Worm (Caenorhabditis elegans) whole organism, young adult: ENCODE measurements around the gene glrx-21.
A peak's percentile ranks its signal among the peaks of the same experiment; 100 is the strongest.

Experiments
- C17E4.6 ChIP-seq: fragments of 200-800 bp; sonication (Bioruptor generic); IDR thresholded peaks from 2 replicates; pipeline ENCODE4 v1.3.6; 2022; ENCODE audit warnings: missing genetic modification reagents, missing genetic modification characterization, missing compliant biosample characterization
- D2030.7 ChIP-seq: fragments of 200-800 bp; sonication (Bioruptor generic); IDR thresholded peaks from 2 replicates; pipeline ENCODE4 v1.3.6; 2022; ENCODE audit warnings: missing genetic modification reagents, missing genetic modification characterization, missing compliant biosample characterization
- F57A8.1 ChIP-seq: fragments of 200-800 bp; sonication (Bioruptor generic); optimal IDR thresholded peaks from 2 replicates; lab custom pipeline; 2018; ENCODE audit warnings: mild to moderate bottlenecking, missing genetic modification characterization, moderate library complexity, missing compliant biosample characterization
- T07F8.4 ChIP-seq: sonication (generic microtip); optimal IDR thresholded peaks from 2 replicates; lab custom pipeline; 2016; ENCODE audit warnings: mild to moderate bottlenecking, missing genetic modification characterization, moderate library complexity, missing compliant biosample characterization
- T26A5.8 ChIP-seq: sonication (generic microtip); optimal IDR thresholded peaks from 2 replicates; lab custom pipeline; 2016; ENCODE audit warnings: missing genetic modification characterization, missing compliant biosample characterization
- Y53F4B.3 ChIP-seq: fragments of 200-800 bp; sonication (Bioruptor generic); IDR thresholded peaks from 2 replicates; pipeline ENCODE4 v1.3.6; 2022; ENCODE audit warnings: missing genetic modification reagents, missing genetic modification characterization, missing compliant biosample characterization
- Y56A3A.18 ChIP-seq: fragments of 200-800 bp; sonication (Bioruptor generic); IDR thresholded peaks from 2 replicates; pipeline ENCODE4 v1.3.6; 2022; ENCODE audit warnings: missing genetic modification reagents, missing genetic modification characterization, missing compliant biosample characterization
- Y95B8A.8 ChIP-seq: fragments of 200-800 bp; sonication (Bioruptor generic); IDR thresholded peaks from 2 replicates; pipeline ENCODE4 v1.3.6; 2022; ENCODE audit warnings: missing genetic modification reagents, missing genetic modification characterization, missing compliant biosample characterization
- akir-1 ChIP-seq: fragments of 200-800 bp; sonication (Bioruptor generic); optimal IDR thresholded peaks from 2 replicates; lab custom pipeline; 2018; ENCODE audit warnings: mild to moderate bottlenecking, missing genetic modification characterization, moderate library complexity, missing compliant biosample characterization
- attf-5 ChIP-seq: fragments of 200-800 bp; sonication (Bioruptor generic); optimal IDR thresholded peaks from 2 replicates; lab custom pipeline; 2018; ENCODE audit warnings: mild to moderate bottlenecking, missing genetic modification characterization, missing compliant biosample characterization
- bed-1 ChIP-seq: fragments of 200-800 bp; sonication (Bioruptor generic); IDR thresholded peaks from 2 replicates; pipeline ENCODE4 v1.3.6; 2022; ENCODE audit warnings: missing genetic modification reagents, missing genetic modification characterization, missing compliant biosample characterization
- bed-2 ChIP-seq: fragments of 200-800 bp; sonication (Bioruptor generic); IDR thresholded peaks from 2 replicates; pipeline ENCODE4 v1.3.6; 2022; ENCODE audit warnings: missing genetic modification reagents, missing genetic modification characterization, missing compliant biosample characterization
- ccch-3 ChIP-seq: fragments of 200-800 bp; sonication (Bioruptor generic); optimal IDR thresholded peaks from 2 replicates; lab custom pipeline; 2018; ENCODE audit warnings: mild to moderate bottlenecking, missing genetic modification characterization, missing compliant biosample characterization
- cebp-1 ChIP-seq, 2 experiments: fragments of 200-800 bp in 1 of 2; sonication (Bioruptor generic) in 1 of 2; sonication (generic microtip) in 1 of 2; IDR thresholded peaks in 1 of 2; optimal IDR thresholded peaks in 1 of 2; 2 replicates each; pipeline versions ENCODE4 v1.3.6 to Lab custom; 2017 to 2022; ENCODE audit warnings: missing compliant biosample characterization in 2 of 2, missing genetic modification characterization in 2 of 2, mild to moderate bottlenecking in 1 of 2, missing genetic modification reagents in 1 of 2, moderate library complexity in 1 of 2
- chd-7 ChIP-seq: sonication (generic microtip); optimal IDR thresholded peaks from 2 replicates; lab custom pipeline; 2016; ENCODE audit warnings: mild to moderate bottlenecking, missing genetic modification characterization, moderate library complexity, missing compliant biosample characterization
- dox-1 ChIP-seq: fragments of 200-800 bp; sonication (Bioruptor generic); IDR thresholded peaks from 2 replicates; pipeline ENCODE4 v1.3.6; 2022; ENCODE audit warnings: missing genetic modification reagents, missing genetic modification characterization, missing compliant biosample characterization
- dpff-1 ChIP-seq: sonication (generic microtip); optimal IDR thresholded peaks from 2 replicates; lab custom pipeline; 2017; ENCODE audit warnings: mild to moderate bottlenecking, missing genetic modification characterization, missing compliant biosample characterization
- hlh-12 ChIP-seq: sonication (generic microtip); optimal IDR thresholded peaks from 2 replicates; lab custom pipeline; 2016; ENCODE audit warnings: missing genetic modification characterization, missing compliant biosample characterization
- hsf-1 ChIP-seq: fragments of 200-800 bp; sonication (Bioruptor generic); IDR thresholded peaks from 2 replicates; pipeline ENCODE4 v1.3.6; 2022; ENCODE audit warnings: missing genetic modification reagents, missing genetic modification characterization, missing compliant biosample characterization
- lin-26 ChIP-seq: fragments of 200-800 bp; sonication (Bioruptor generic); IDR thresholded peaks from 2 replicates; pipeline ENCODE4 v1.3.6; 2022; ENCODE audit warnings: missing genetic modification reagents, missing genetic modification characterization, missing compliant biosample characterization
- madf-3 ChIP-seq: fragments of 200-800 bp; sonication (Bioruptor generic); IDR thresholded peaks from 2 replicates; pipeline ENCODE4 v1.3.6; 2022; ENCODE audit warnings: missing genetic modification reagents, missing genetic modification characterization, missing compliant biosample characterization
- nfya-1 ChIP-seq: sonication (generic microtip); optimal IDR thresholded peaks from 2 replicates; lab custom pipeline; 2017; ENCODE audit warnings: antibody characterized with exemption, missing compliant biosample characterization, missing genetic modification characterization, borderline replicate concordance; ENCODE audit not compliant: insufficient read depth
- nfyb-1 ChIP-seq: fragments of 200-800 bp; sonication (Bioruptor generic); IDR thresholded peaks from 2 replicates; pipeline ENCODE4 v1.3.6; 2022; ENCODE audit warnings: missing genetic modification reagents, missing genetic modification characterization, missing compliant biosample characterization
- nhr-120 ChIP-seq: fragments of 200-800 bp; sonication (Bioruptor generic); IDR thresholded peaks from 2 replicates; pipeline ENCODE4 v1.3.6; 2022; ENCODE audit warnings: missing genetic modification characterization, missing compliant biosample characterization
- sdz-38 ChIP-seq: sonication (generic microtip); optimal IDR thresholded peaks from 2 replicates; lab custom pipeline; 2016; ENCODE audit warnings: missing genotype, missing genetic modification characterization, missing compliant biosample characterization
- snpc-4 ChIP-seq, 5 experiments: fragments of 150-350 bp in 1 of 5; sonication (generic microtip) in 4 of 5; optimal IDR thresholded peaks; 2 replicates each; lab custom pipeline; 2014 to 2018; ENCODE audit warnings: missing genetic modification characterization in 5 of 5, missing biosample characterization in 3 of 5, antibody characterized with exemption in 2 of 5, mild to moderate bottlenecking in 2 of 5, missing compliant biosample characterization in 2 of 5, missing genotype in 2 of 5, moderate library complexity in 2 of 5, missing genetic modification reagents in 1 of 5
- tbp1 ChIP-seq: fragments of 200-800 bp; sonication (Bioruptor generic); optimal IDR thresholded peaks from 2 replicates; lab custom pipeline; 2018; ENCODE audit warnings: mild to moderate bottlenecking, missing genetic modification characterization, missing compliant biosample characterization
- tlf-1 ChIP-seq: fragments of 200-800 bp; sonication (Bioruptor generic); optimal IDR thresholded peaks from 2 replicates; lab custom pipeline; 2018; ENCODE audit warnings: mild to moderate bottlenecking, missing genetic modification characterization, missing compliant biosample characterization
- xnd-1 ChIP-seq: sonication (generic microtip); optimal IDR thresholded peaks from 2 replicates; lab custom pipeline; 2016; ENCODE audit warnings: missing genotype, missing genetic modification reagents, missing genetic modification characterization, missing compliant biosample characterization
- ztf-22 ChIP-seq: fragments of 200-800 bp; sonication (Bioruptor generic); optimal IDR thresholded peaks from 2 replicates; lab custom pipeline; 2018; ENCODE audit warnings: mild to moderate bottlenecking, missing genetic modification characterization, moderate library complexity, missing compliant biosample characterization
- ztf-26 ChIP-seq: sonication (generic microtip); optimal IDR thresholded peaks from 2 replicates; lab custom pipeline; 2017; ENCODE audit warnings: missing genetic modification characterization, missing compliant biosample characterization
- ztf-28 ChIP-seq: fragments of 200-800 bp; sonication (Bioruptor generic); IDR thresholded peaks from 2 replicates; pipeline ENCODE4 v1.3.6; 2022; ENCODE audit warnings: missing genetic modification reagents, missing genetic modification characterization, missing compliant biosample characterization
- ztf-3 ChIP-seq: fragments of 200-800 bp; sonication (Bioruptor generic); optimal IDR thresholded peaks from 2 replicates; lab custom pipeline; 2018; ENCODE audit warnings: mild to moderate bottlenecking, missing genetic modification characterization, missing compliant biosample characterization

glrx-21 gene

DNA sequence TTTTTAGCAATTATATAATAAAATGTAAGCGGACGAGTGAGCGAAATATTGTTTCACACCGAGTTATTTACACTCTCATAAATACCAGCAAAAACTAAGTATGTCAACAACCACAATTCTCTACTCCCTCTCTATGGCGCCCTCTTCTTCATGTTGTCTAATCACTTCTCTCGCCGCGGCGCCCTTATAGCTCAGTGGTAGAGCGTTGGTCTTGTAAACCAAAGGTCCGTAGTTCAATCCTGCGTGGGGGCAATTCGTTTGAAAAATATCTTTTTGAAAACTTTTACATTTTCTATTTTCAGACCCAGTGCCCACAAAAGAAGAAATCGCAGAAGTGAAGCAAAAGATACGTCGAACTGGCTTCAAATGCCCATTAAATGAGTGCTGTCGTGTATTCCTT is 40.2 kb downstream of the glrx-21 start (continued):
- peak; percentile 75 for TF ChIP-seq attf-5 (GFP tag; lab: Kevin White, UChicago)
- peak; percentile 83 for TF ChIP-seq madf-3 (GFP tag; lab: Robert Waterston, UW)
- peak; percentile 61 for TF ChIP-seq hlh-12 (tag; lab: Kevin White, UChicago)

DNA sequence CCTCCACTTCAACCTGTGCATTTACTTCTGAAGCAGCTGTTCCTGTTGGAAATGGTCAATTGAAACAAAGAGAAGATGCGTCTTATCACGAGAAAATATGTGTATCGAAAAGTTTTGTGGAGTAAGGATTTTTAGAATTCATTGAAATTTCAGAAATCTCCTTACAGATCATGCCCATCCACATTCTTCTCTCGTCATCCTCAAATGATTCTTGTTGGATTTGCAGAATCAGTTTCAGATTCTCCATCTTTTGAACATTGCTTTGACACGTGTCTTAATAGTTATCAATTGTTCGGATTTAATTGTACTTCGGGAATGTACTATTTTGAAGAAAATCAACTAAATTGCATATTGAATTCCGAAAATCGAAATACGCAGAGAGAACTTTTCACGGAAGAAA is 41.9 kb downstream of the glrx-21 start:
- no peak for TF ChIP-seq ztf-28 (GFP tag; lab: Robert Waterston, UW)
- no peak for TF ChIP-seq tbp1 (GFP tag; lab: Kevin White, UChicago)
- TF ChIP-seq snpc-4 (GFP tag; optimal IDR thresholded peaks at IDR 0.05; lab: Kevin White, UChicago): no peak
- TF ChIP-seq snpc-4 (tag; optimal IDR thresholded peaks at IDR 0.05; lab: Kevin White, UChicago): no peak
- TF ChIP-seq Y53F4B.3 (GFP tag; lab: Robert Waterston, UW): no peak
- TF ChIP-seq C17E4.6 (GFP tag; lab: Robert Waterston, UW): no peak
- TF ChIP-seq ztf-26 (tag; lab: Kevin White, UChicago): no peak
- no peak for TF ChIP-seq tlf-1 (GFP tag; lab: Kevin White, UChicago)
- TF ChIP-seq cebp-1 (GFP tag; IDR thresholded peaks at IDR 0.05; lab: Robert Waterston, UW): no peak
- TF ChIP-seq cebp-1 (tag; optimal IDR thresholded peaks at IDR 0.05; lab: Kevin White, UChicago): no peak
- TF ChIP-seq bed-1 (GFP tag; lab: Robert Waterston, UW): no peak
- TF ChIP-seq Y56A3A.18 (GFP tag; lab: Robert Waterston, UW): no peak
- TF ChIP-seq sdz-38 (tag; lab: Kevin White, UChicago): no peak
- TF ChIP-seq dox-1 (GFP tag; lab: Robert Waterston, UW): no peak
- no peak for TF ChIP-seq nfya-1 (tag; lab: Kevin White, UChicago)
- TF ChIP-seq akir-1 (GFP tag; lab: Kevin White, UChicago): no peak
- TF ChIP-seq F57A8.1 (GFP tag; lab: Kevin White, UChicago): no peak
- TF ChIP-seq hsf-1 (GFP tag; lab: Robert Waterston, UW): no peak

DNA sequence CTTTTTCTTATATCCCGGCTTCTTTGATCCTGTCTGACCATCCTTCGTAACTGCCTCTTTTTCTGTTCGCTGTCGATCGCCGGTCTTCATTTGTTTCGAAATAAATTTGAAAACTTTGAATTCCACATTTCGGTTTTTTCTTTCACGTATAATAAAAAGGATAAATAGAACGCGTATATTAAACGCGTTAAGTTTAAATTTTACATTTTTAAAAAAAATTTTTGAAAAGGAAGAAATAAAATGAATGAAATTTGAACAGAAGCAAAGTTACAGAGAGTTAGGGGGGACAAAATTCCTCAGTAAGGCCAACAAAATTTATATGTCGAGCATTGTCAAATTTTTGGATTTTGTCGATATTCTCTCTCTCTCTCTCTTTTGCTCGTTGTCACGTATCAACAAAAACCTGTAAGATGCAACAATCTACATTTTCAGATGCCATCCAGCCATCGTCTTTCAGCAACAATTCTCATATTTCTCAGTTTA is 44.1 kb downstream of the glrx-21 start, which contains the start of the genes T15B12.2 and F52C9.5:
TSS of gene T15B12.2 (minus strand) at position 101 of the 483 bp plus-strand sequence.
TSS of gene F52C9.5 (plus strand) at position 433 of the 483 bp plus-strand sequence.
- no peak for TF ChIP-seq chd-7 (tag; lab: Kevin White, UChicago)
- no peak for TF ChIP-seq ztf-3 (GFP tag; lab: Kevin White, UChicago)
- no peak for TF ChIP-seq nfyb-1 (GFP tag; lab: Robert Waterston, UW)
- no peak for TF ChIP-seq bed-2 (GFP tag; lab: Robert Waterston, UW)
- no peak for TF ChIP-seq T07F8.4 (tag; lab: Kevin White, UChicago)
- TF ChIP-seq T26A5.8: no peak
- TF ChIP-seq Y95B8A.8: no peak
- no peak for TF ChIP-seq ztf-22 (GFP tag; lab: Kevin White, UChicago)
- TF ChIP-seq D2030.7 (GFP tag; lab: Robert Waterston, UW): no peak
- TF ChIP-seq ccch-3 (GFP tag; lab: Kevin White, UChicago): no peak
- no peak for TF ChIP-seq C17E4.6 (GFP tag; lab: Robert Waterston, UW)
- no peak for TF ChIP-seq lin-26
- no peak for TF ChIP-seq dpff-1 (tag; lab: Kevin White, UChicago)
- TF ChIP-seq xnd-1 (tag; lab: Kevin White, UChicago): no peak
- no peak for TF ChIP-seq nhr-120 (GFP tag; lab: Robert Waterston, UW)
- TF ChIP-seq, all 124 proteins: peak for 0
